Worm (Caenorhabditis elegans): ENCODE measurements around the gene hcp-3.

DNA sequence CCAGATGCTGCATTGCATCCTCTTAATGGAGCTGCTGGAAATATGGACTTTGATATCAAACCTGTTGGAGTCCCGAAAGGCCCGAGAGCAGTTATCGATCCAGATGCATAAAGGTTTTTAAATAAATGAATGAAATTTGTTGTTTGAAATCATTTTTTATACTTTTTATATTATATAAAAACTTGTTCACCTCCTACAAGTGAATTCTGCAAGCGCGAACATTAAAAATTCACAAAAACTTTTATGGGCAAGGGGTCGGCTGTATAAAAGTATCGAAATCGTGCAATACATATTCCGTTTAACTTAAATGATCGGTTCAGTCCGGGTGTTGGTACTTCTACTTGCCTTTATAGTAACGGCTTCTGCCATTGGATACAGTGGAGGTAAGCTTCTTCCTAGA lies 18.1 kb downstream of the hcp-3 start, which contains the start of gene F58A4.1:
- TF ChIP-seq ama-1 (optimal IDR thresholded peaks at IDR 0.05) (no peak), daf-12 (tag; optimal IDR thresholded peaks at IDR 0.05) (no peak), pqm-1 (tag; optimal IDR thresholded peaks at IDR 0.05) (no peak), sea-2 (GFP tag; optimal IDR thresholded peaks at IDR 0.05) (no peak), fos-1 (tag; optimal IDR thresholded peaks at IDR 0.05) (no peak), unc-62 (GFP tag; optimal IDR thresholded peaks at IDR 0.05) (no peak), nhr-76 (tag; optimal IDR thresholded peaks at IDR 0.05) (no peak), zag-1 (tag; optimal IDR thresholded peaks at IDR 0.05) (no peak), jun-1 (tag; optimal IDR thresholded peaks at IDR 0.05) (no peak), lsy-12 (tag; optimal IDR thresholded peaks at IDR 0.05) (no peak), snpc-4 (tag; optimal IDR thresholded peaks at IDR 0.05) (no peak), lin-15B (tag; optimal IDR thresholded peaks at IDR 0.05) (no peak), elt-2 (tag; optimal IDR thresholded peaks at IDR 0.05) (no peak), ceh-82 (tag; optimal IDR thresholded peaks at IDR 0.05) (no peak)
